Fruit fly (Drosophila melanogaster) whole organism, embryonic: Measurements from ENCODE around the gene Tmx3.

Experiments used
- BEAF-32 ChIP-seq: fragments of 200-800 bp; sonication (Bioruptor generic); optimal IDR thresholded peaks from 3 replicates; lab custom pipeline; 2017; ENCODE audit warnings: missing biosample characterization, missing genetic modification characterization, mild to moderate bottlenecking, moderate library complexity, missing genetic modification reagents
- CG11456 ChIP-seq: fragments of 200-800 bp; sonication (Bioruptor generic); IDR thresholded peaks from 3 replicates; pipeline ENCODE4 v1.3.6; 2022; ENCODE audit warnings: missing biosample characterization, missing genetic modification characterization
- CG11504 ChIP-seq: fragments of 200-800 bp; sonication (Bioruptor generic); optimal IDR thresholded peaks from 3 replicates; lab custom pipeline; 2019; ENCODE audit warnings: missing biosample characterization, mild to moderate bottlenecking, missing genetic modification characterization, moderate library complexity
- CG13287 ChIP-seq: fragments of 200-800 bp; sonication (Bioruptor generic); IDR thresholded peaks from 2 replicates; pipeline ENCODE4 v1.3.6; 2022; ENCODE audit warnings: missing biosample characterization, missing genetic modification characterization; ENCODE audit not compliant: partially characterized antibody
- CG15479 ChIP-seq: fragments of 200-800 bp; sonication (Bioruptor generic); optimal IDR thresholded peaks from 3 replicates; lab custom pipeline; 2019; ENCODE audit warnings: missing biosample characterization, mild to moderate bottlenecking, missing genetic modification characterization, moderate library complexity
- CG15514 ChIP-seq: fragments of 200-800 bp; sonication (Bioruptor generic); optimal IDR thresholded peaks from 3 replicates; lab custom pipeline; 2017; ENCODE audit warnings: missing biosample characterization, missing genetic modification characterization, mild to moderate bottlenecking, moderate library complexity, missing genetic modification reagents
- CG17359 ChIP-seq: fragments of 200-800 bp; sonication (Bioruptor generic); optimal IDR thresholded peaks from 3 replicates; lab custom pipeline; 2018; ENCODE audit warnings: missing biosample characterization, mild to moderate bottlenecking, missing genetic modification characterization, moderate library complexity
- CG32772 ChIP-seq: fragments of 200-800 bp; sonication (Bioruptor generic); IDR thresholded peaks from 2 replicates; pipeline ENCODE4 v1.3.6; 2022; ENCODE audit warnings: missing biosample characterization, missing genetic modification characterization
- CG3726 ChIP-seq: fragments of 200-800 bp; sonication (Bioruptor generic); IDR thresholded peaks from 3 replicates; pipeline ENCODE4, ENCODE4 v1.3.6; 2022; ENCODE audit warnings: missing biosample characterization, missing genetic modification characterization
- CG3995 ChIP-seq: fragments of 200-800 bp; sonication (Bioruptor generic); optimal IDR thresholded peaks from 3 replicates; lab custom pipeline; 2016; ENCODE audit warnings: missing biosample characterization, missing genetic modification characterization
- CG4424 ChIP-seq: fragments of 200-800 bp; sonication (Bioruptor generic); optimal IDR thresholded peaks from 3 replicates; lab custom pipeline; 2016; ENCODE audit warnings: missing biosample characterization, missing genetic modification characterization
- CG6854 ChIP-seq: fragments of 200-800 bp; sonication (Bioruptor generic); optimal IDR thresholded peaks from 3 replicates; lab custom pipeline; 2017; ENCODE audit warnings: missing biosample characterization, mild to moderate bottlenecking, missing genetic modification characterization
- CG7556 ChIP-seq: fragments of 200-800 bp; sonication (Bioruptor generic); optimal IDR thresholded peaks from 2 replicates; lab custom pipeline; 2017; ENCODE audit warnings: missing biosample characterization, mild to moderate bottlenecking, missing genetic modification characterization
- CG7786 ChIP-seq: fragments of 200-800 bp; sonication (Bioruptor generic); optimal IDR thresholded peaks from 2 replicates; lab custom pipeline; 2016; ENCODE audit warnings: missing biosample characterization, missing genetic modification characterization
- CG8478 ChIP-seq: fragments of >200 bp; optimal IDR thresholded peaks from 2 replicates; lab custom pipeline; 2018
- Camta ChIP-seq: fragments of 200-800 bp; sonication (Bioruptor generic); optimal IDR thresholded peaks from 2 replicates; lab custom pipeline; 2016; ENCODE audit warnings: missing biosample characterization, missing genetic modification characterization
- Dp ChIP-seq: fragments of 200-800 bp; sonication (Bioruptor generic); optimal IDR thresholded peaks from 2 replicates; lab custom pipeline; 2018; ENCODE audit warnings: missing biosample characterization, mild to moderate bottlenecking, missing genetic modification characterization, moderate library complexity
- E2f2 ChIP-seq: fragments of 200-800 bp; sonication (Bioruptor generic); IDR thresholded peaks from 2 replicates; pipeline ENCODE4 v1.3.6; 2022; ENCODE audit warnings: missing biosample characterization, missing genetic modification characterization
- Fer1 ChIP-seq: fragments of 200-800 bp; sonication (Bioruptor generic); optimal IDR thresholded peaks from 2 replicates; lab custom pipeline; 2017; ENCODE audit warnings: missing biosample characterization, mild to moderate bottlenecking, missing genetic modification characterization
- H2.0 ChIP-seq: fragments of 200-800 bp; sonication (Bioruptor generic); IDR thresholded peaks from 2 replicates; pipeline ENCODE4 v1.3.6; 2022; ENCODE audit warnings: missing biosample characterization, missing genetic modification characterization
- HLH54F ChIP-seq: fragments of 200-800 bp; sonication (Bioruptor generic); optimal IDR thresholded peaks from 3 replicates; lab custom pipeline; 2016; ENCODE audit warnings: missing biosample characterization, missing genetic modification characterization
- Hmr ChIP-seq: fragments of 200-800 bp; sonication (Bioruptor generic); optimal IDR thresholded peaks from 3 replicates; lab custom pipeline; 2017; ENCODE audit warnings: mild to moderate bottlenecking, missing biosample characterization, missing genetic modification reagents, missing genetic modification characterization
- MBD-R2 ChIP-seq: fragments of 200-800 bp; sonication (Bioruptor generic); IDR thresholded peaks from 2 replicates; pipeline ENCODE4 v1.3.6; 2022; ENCODE audit warnings: missing biosample characterization, missing genetic modification characterization
- NfI ChIP-seq: fragments of 200-800 bp; sonication (Bioruptor generic); optimal IDR thresholded peaks from 3 replicates; lab custom pipeline; 2018; ENCODE audit warnings: missing biosample characterization, mild to moderate bottlenecking, missing genetic modification characterization, moderate library complexity
- Pdp1 ChIP-seq, 2 experiments: fragments of 200-800 bp; sonication (Bioruptor generic); optimal IDR thresholded peaks; 3 replicates each; lab custom pipeline; 2016; ENCODE audit warnings: missing biosample characterization in 2 of 2, missing genetic modification characterization in 2 of 2, mild to moderate bottlenecking in 1 of 2, moderate library complexity in 1 of 2
- Sox102F ChIP-seq: fragments of 200-800 bp; sonication (Bioruptor generic); optimal IDR thresholded peaks from 2 replicates; lab custom pipeline; 2018; ENCODE audit warnings: missing biosample characterization, mild to moderate bottlenecking, missing genetic modification characterization, moderate library complexity
- al ChIP-seq: fragments of 200-800 bp; sonication (Bioruptor generic); IDR thresholded peaks from 2 replicates; pipeline ENCODE4 v1.3.6; 2022; ENCODE audit warnings: missing biosample characterization, missing genetic modification characterization
- ase ChIP-seq: fragments of 200-800 bp; sonication (Bioruptor generic); IDR thresholded peaks from 3 replicates; pipeline ENCODE4 v1.3.6; 2022; ENCODE audit warnings: missing biosample characterization, missing genetic modification characterization
- cas ChIP-seq: fragments of 200-800 bp; sonication (Bioruptor generic); IDR thresholded peaks from 2 replicates; pipeline ENCODE4 v1.3.6; 2022; ENCODE audit warnings: missing biosample characterization, missing genetic modification characterization
- crp ChIP-seq, 2 experiments: fragments of 200-800 bp; sonication (Bioruptor generic); optimal IDR thresholded peaks; 2 replicates in 1 of 2; 3 replicates in 1 of 2; lab custom pipeline; 2017; ENCODE audit warnings: missing biosample characterization in 2 of 2, missing genetic modification characterization in 2 of 2, mild to moderate bottlenecking in 1 of 2, moderate library complexity in 1 of 2
- exex ChIP-seq: fragments of 200-800 bp; sonication (Bioruptor generic); optimal IDR thresholded peaks from 4 replicates; lab custom pipeline; 2018; ENCODE audit warnings: missing biosample characterization, mild to moderate bottlenecking, missing genetic modification characterization, moderate library complexity
- ftz-f1 ChIP-seq: fragments of 200-800 bp; sonication (Bioruptor generic); optimal IDR thresholded peaks from 2 replicates; lab custom pipeline; 2016; ENCODE audit warnings: missing biosample characterization, missing genetic modification characterization
- fu2 ChIP-seq: fragments of 200-800 bp; sonication (Bioruptor generic); optimal IDR thresholded peaks from 2 replicates; lab custom pipeline; 2016; ENCODE audit warnings: missing biosample characterization, missing genetic modification characterization
- gro ChIP-seq: fragments of 200-800 bp; sonication (Bioruptor generic); optimal IDR thresholded peaks from 2 replicates; lab custom pipeline; 2016; ENCODE audit warnings: missing biosample characterization, missing genetic modification characterization
- jumu ChIP-seq: fragments of 200-800 bp; sonication (Bioruptor generic); optimal IDR thresholded peaks from 3 replicates; lab custom pipeline; 2016; ENCODE audit warnings: missing biosample characterization, missing genetic modification characterization
- onecut ChIP-seq: fragments of 200-800 bp; sonication (Bioruptor generic); IDR thresholded peaks from 2 replicates; pipeline ENCODE4 v1.3.6; 2022; ENCODE audit warnings: missing biosample characterization, missing genetic modification characterization
- pros ChIP-seq: fragments of 200-800 bp; sonication (Bioruptor generic); optimal IDR thresholded peaks from 3 replicates; lab custom pipeline; 2019; ENCODE audit warnings: missing biosample characterization, mild to moderate bottlenecking, missing genetic modification characterization, moderate library complexity
- pum ChIP-seq: fragments of 200-800 bp; sonication (Bioruptor generic); optimal IDR thresholded peaks from 2 replicates; lab custom pipeline; 2016; ENCODE audit warnings: missing biosample characterization, missing genetic modification characterization
- pzg ChIP-seq: fragments of 200-800 bp; sonication (Bioruptor generic); optimal IDR thresholded peaks from 3 replicates; lab custom pipeline; 2018; ENCODE audit warnings: missing biosample characterization, mild to moderate bottlenecking, missing genetic modification characterization, moderate library complexity
- salm ChIP-seq: fragments of 200-800 bp; sonication (Bioruptor generic); optimal IDR thresholded peaks from 2 replicates; lab custom pipeline; 2018; ENCODE audit warnings: missing biosample characterization, mild to moderate bottlenecking, missing genetic modification characterization
- scrt ChIP-seq: fragments of 200-800 bp; sonication (Bioruptor generic); optimal IDR thresholded peaks from 2 replicates; lab custom pipeline; 2018; ENCODE audit warnings: missing biosample characterization, mild to moderate bottlenecking, missing genetic modification characterization, moderate library complexity
- stwl ChIP-seq: fragments of 200-800 bp; sonication (Bioruptor generic); optimal IDR thresholded peaks from 3 replicates; lab custom pipeline; 2018; ENCODE audit warnings: missing biosample characterization, mild to moderate bottlenecking, missing genetic modification characterization, moderate library complexity
- sug ChIP-seq: fragments of 200-800 bp; optimal IDR thresholded peaks from 2 replicates; lab custom pipeline; 2019; ENCODE audit warnings: missing biosample characterization, mild to moderate bottlenecking, missing genetic modification characterization, moderate library complexity
- unc-4 ChIP-seq: fragments of 200-800 bp; sonication (Bioruptor generic); IDR thresholded peaks from 2 replicates; pipeline ENCODE4 v1.3.6; 2022; ENCODE audit warnings: missing biosample characterization, missing genetic modification characterization; ENCODE audit not compliant: partially characterized antibody

Gene Tmx3

dm6 chr3L:16231857-16232256 is 3.0 kb downstream of the Tmx3 start, which contains the start of the genes PDCD-5 and MED10 (continued):
- TF ChIP-seq CG11504 (tag; lab: Kevin White, UChicago) (no peak), CG6854 (GFP tag; lab: Kevin White, UChicago) (no peak), CG15479 (no peak), ase (GFP tag; lab: Robert Waterston, UW) (no peak), CG15514 (GFP tag; lab: Kevin White, UChicago) (peak; percentile 53), ftz-f1 (GFP tag; lab: Kevin White, UChicago) (peak; percentile 47), al (GFP tag; lab: Robert Waterston, UW) (no peak), HLH54F (GFP tag; lab: Kevin White, UChicago) (no peak), CG7556 (GFP tag; lab: Kevin White, UChicago) (no peak), Camta (GFP tag; lab: Kevin White, UChicago) (no peak), CG32772 (GFP tag; lab: Robert Waterston, UW) (no peak), CG3995 (GFP tag; lab: Kevin White, UChicago) (peak; percentile 69), Fer1 (GFP tag; lab: Kevin White, UChicago) (no peak), CG3726 (GFP tag; lab: Robert Waterston, UW) (no peak), jumu (GFP tag; lab: Kevin White, UChicago) (no peak), Sox102F (GFP tag; lab: Kevin White, UChicago) (no peak), salm (tag; lab: Kevin White, UChicago) (no peak), gro (GFP tag; lab: Kevin White, UChicago) (peak; percentile 52), H2.0 (GFP tag; lab: Robert Waterston, UW) (no peak), CG17359 (tag; lab: Kevin White, UChicago) (peak; percentile 45), CG4424 (no peak), Hmr (GFP tag; lab: Kevin White, UChicago) (no peak), pum (GFP tag; lab: Kevin White, UChicago) (no peak)
- TF ChIP-seq, all 482 proteins: peak for 83

- no peak for TF ChIP-seq pros (GFP tag; lab: Kevin White, UChicago)
- peak; percentile 29; the same call in 1 of the 2 replicates for TF ChIP-seq E2f2 (GFP tag; lab: Robert Waterston, UW)
- TF ChIP-seq Dp (GFP tag; lab: Kevin White, UChicago) = peak; percentile 30
- peak in 1 of 2 experiments; percentile 88 for TF ChIP-seq Pdp1 (GFP tag; optimal IDR thresholded peaks at IDR 0.05; lab: Kevin White, UChicago)
- TF ChIP-seq onecut (GFP tag; lab: Robert Waterston, UW) = no peak
- TF ChIP-seq exex = peak; percentile 22
- peak; percentile 20 to 85 for TF ChIP-seq crp (GFP tag; optimal IDR thresholded peaks at IDR 0.05; lab: Kevin White, UChicago)
- no peak for TF ChIP-seq CG7786 (GFP tag; lab: Kevin White, UChicago)
- TF ChIP-seq BEAF-32 (GFP tag; lab: Kevin White, UChicago) = peak; percentile 24
- peak; percentile 13; the same call in 1 of the 2 replicates for TF ChIP-seq CG13287 (GFP tag; lab: Robert Waterston, UW)
- peak; percentile 65 for TF ChIP-seq MBD-R2
- no peak for TF ChIP-seq CG8478 (lab: Kevin White, UChicago)
- peak; percentile 12 for TF ChIP-seq pzg
- no peak for TF ChIP-seq cas (GFP tag; lab: Robert Waterston, UW)
- TF ChIP-seq CG11456 (GFP tag; lab: Robert Waterston, UW) = no peak
- no peak for TF ChIP-seq fu2 (GFP tag; lab: Kevin White, UChicago)
- no peak for TF ChIP-seq NfI (GFP tag; lab: Kevin White, UChicago)
- TF ChIP-seq unc-4 (GFP tag; lab: Robert Waterston, UW) = 0 out of 2 replicates have a peak, but pooled peaks have one; percentile 11
- TF ChIP-seq scrt = no peak
- TF ChIP-seq sug (tag; lab: Kevin White, UChicago) = no peak
- peak; percentile 33 for TF ChIP-seq stwl (tag; lab: Kevin White, UChicago)
Observed at dm6 chr3L:16232924-16233323, 4.0 kb downstream of the Tmx3 start, which contains the start of gene Hsc20. Gene Hsc20, plus strand, starts transcription at chr3L:16233127.
